Fruit fly (Drosophila melanogaster): ENCODE measurements around the gene CG10492.

CG10492 gene

DNA sequence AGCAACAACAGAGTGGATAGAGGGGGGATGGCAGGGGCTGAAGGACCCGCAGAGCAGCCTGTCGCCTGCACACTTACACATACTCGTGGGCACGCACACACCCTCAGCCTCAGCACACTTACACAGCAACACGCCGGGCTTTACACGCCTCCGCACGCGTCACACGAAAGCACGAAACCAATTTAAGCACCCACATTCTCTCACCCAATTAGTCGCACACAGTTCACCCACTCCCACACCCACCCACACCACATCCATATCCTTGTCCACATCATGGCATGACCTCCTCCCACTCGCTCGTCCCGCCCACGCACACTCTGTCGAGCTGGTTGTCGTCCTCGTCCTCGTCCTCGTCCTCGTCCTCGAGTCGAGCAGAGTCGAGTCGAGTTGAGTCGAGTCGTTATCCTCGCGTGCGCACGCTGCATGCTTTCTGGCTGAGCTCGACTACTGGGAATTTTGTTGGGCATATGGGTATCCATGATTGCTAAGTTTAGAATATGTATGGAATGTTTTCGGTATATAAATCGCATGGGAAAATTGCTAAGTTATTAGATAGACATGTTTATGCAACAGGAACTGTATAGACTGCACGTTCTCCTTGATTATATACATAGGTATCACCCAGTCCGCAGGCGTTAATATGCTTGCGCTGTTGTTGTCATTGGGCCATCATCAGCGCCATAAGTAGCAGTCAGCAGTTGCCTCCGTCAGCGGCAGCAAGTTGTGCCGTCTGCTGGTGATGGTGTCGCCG lies 41.8 kb upstream of the CG10492 start:
- peak; percentile 80 for TF ChIP-seq CG6163 (GFP tag; IDR thresholded peaks at IDR 0.05)
- TF ChIP-seq fd85E (GFP tag; optimal IDR thresholded peaks at IDR 0.05) = no peak
- peak; percentile 73 for TF ChIP-seq CG10631 (GFP tag; optimal IDR thresholded peaks at IDR 0.05)
- TF ChIP-seq ss (GFP tag; optimal IDR thresholded peaks at IDR 0.05) = peak; percentile 44 to 72
- peak; percentile 69 for TF ChIP-seq topi (GFP tag; optimal IDR thresholded peaks at IDR 0.05)
- TF ChIP-seq CG31627 (GFP tag; optimal IDR thresholded peaks at IDR 0.05) = peak; percentile 79
- TF ChIP-seq spab (GFP tag; optimal IDR thresholded peaks at IDR 0.05) = peak; percentile 67
- peak; percentile 67 for TF ChIP-seq net (GFP tag; optimal IDR thresholded peaks at IDR 0.05)
- peak; percentile 63 for TF ChIP-seq Smox (GFP tag; optimal IDR thresholded peaks at IDR 0.05)
- peak; percentile 51 for TF ChIP-seq CG8319 (GFP tag; optimal IDR thresholded peaks at IDR 0.05)
- TF ChIP-seq achi (GFP tag; optimal IDR thresholded peaks at IDR 0.05) = peak; percentile 71
- peak; percentile 74 for TF ChIP-seq Met (GFP tag; optimal IDR thresholded peaks at IDR 0.05)
- peak; percentile 71 for TF ChIP-seq Sox102F (GFP tag; optimal IDR thresholded peaks at IDR 0.05)
- peak; percentile 70 for TF ChIP-seq CG8119 (GFP tag; IDR thresholded peaks at IDR 0.05)
- no peak for TF ChIP-seq CG6854 (GFP tag; optimal IDR thresholded peaks at IDR 0.05)
- no peak for TF ChIP-seq dac (GFP tag; optimal IDR thresholded peaks at IDR 0.05)
- TF ChIP-seq cyc (GFP tag; optimal IDR thresholded peaks at IDR 0.05) = peak; percentile 75
- peak; percentile 77 for TF ChIP-seq esn (GFP tag; optimal IDR thresholded peaks at IDR 0.05)
- TF ChIP-seq OdsH (GFP tag; optimal IDR thresholded peaks at IDR 0.05) = peak; percentile 74
- TF ChIP-seq eg (GFP tag; IDR thresholded peaks at IDR 0.05) = peak; percentile 78
- peak; percentile 44 for TF ChIP-seq CG11762 (GFP tag; optimal IDR thresholded peaks at IDR 0.05; ENCODE audit: insufficient read depth)
- peak; percentile 57 for TF ChIP-seq CG6276 (GFP tag; optimal IDR thresholded peaks at IDR 0.05)
- TF ChIP-seq CG16779 (tag; optimal IDR thresholded peaks at IDR 0.05) = peak; percentile 5
- peak; percentile 62 for TF ChIP-seq Sox15 (GFP tag; optimal IDR thresholded peaks at IDR 0.05)
- TF ChIP-seq fkh (GFP tag; optimal IDR thresholded peaks at IDR 0.05) = peak; percentile 15
- no peak for TF ChIP-seq Blimp-1 (GFP tag; optimal IDR thresholded peaks at IDR 0.05)
- peak; percentile 88 for TF ChIP-seq Eip78C (GFP tag)
- TF ChIP-seq Ets96B (tag; optimal IDR thresholded peaks at IDR 0.05) = peak; percentile 78
- TF ChIP-seq CG7368 (GFP tag; optimal IDR thresholded peaks at IDR 0.05) = peak; percentile 63
- TF ChIP-seq CG11294 (GFP tag; IDR thresholded peaks at IDR 0.05) = peak; percentile 71; the same call in 1 of the 2 replicates
- TF ChIP-seq CG10669 (GFP tag; optimal IDR thresholded peaks at IDR 0.05) = peak; percentile 77
- TF ChIP-seq lz (GFP tag; optimal IDR thresholded peaks at IDR 0.05) = peak; percentile 80
- TF ChIP-seq CG9139 (GFP tag; optimal IDR thresholded peaks at IDR 0.05) = peak; percentile 30
- TF ChIP-seq svp (GFP tag) = peak; percentile 85
- no peak for TF ChIP-seq Hr38 (GFP tag; optimal IDR thresholded peaks at IDR 0.05)
- TF ChIP-seq salr (GFP tag; optimal IDR thresholded peaks at IDR 0.05) = peak; percentile 51 to 62
- TF ChIP-seq Eip93F (GFP tag; optimal IDR thresholded peaks at IDR 0.05) = no peak
- no peak for TF ChIP-seq CG4318 (GFP tag; optimal IDR thresholded peaks at IDR 0.05)
- peak; percentile 75 for TF ChIP-seq Sox14 (GFP tag; optimal IDR thresholded peaks at IDR 0.05)
- TF ChIP-seq CG6808 (GFP tag; optimal IDR thresholded peaks at IDR 0.05) = peak; percentile 56
- peak; percentile 70 for TF ChIP-seq dsx (GFP tag; optimal IDR thresholded peaks at IDR 0.05; ENCODE audit: poor library complexity, severe bottlenecking)
- peak; percentile 54 for TF ChIP-seq vri (GFP tag; optimal IDR thresholded peaks at IDR 0.05)
- peak; percentile 73 for TF ChIP-seq Eip75B (GFP tag; optimal IDR thresholded peaks at IDR 0.05)
- TF ChIP-seq CG3919 (GFP tag; optimal IDR thresholded peaks at IDR 0.05) = peak; percentile 73
- peak; percentile 8 for TF ChIP-seq Lpt (GFP tag; optimal IDR thresholded peaks at IDR 0.05)
- peak; percentile 75 for TF ChIP-seq Hr4 (GFP tag; optimal IDR thresholded peaks at IDR 0.05)
- peak; percentile 80 for TF ChIP-seq Hr39 (GFP tag; optimal IDR thresholded peaks at IDR 0.05)
- TF ChIP-seq pdm3 (GFP tag; optimal IDR thresholded peaks at IDR 0.05) = peak; percentile 72
- TF ChIP-seq Gug (GFP tag; IDR thresholded peaks at IDR 0.05) = peak; percentile 74
- peak; percentile 66 for TF ChIP-seq CG11902 (GFP tag; optimal IDR thresholded peaks at IDR 0.05)
